Worm (Caenorhabditis elegans): Measurements from ENCODE around the gene T06C12.11.

The T06C12.11 gene

DNA sequence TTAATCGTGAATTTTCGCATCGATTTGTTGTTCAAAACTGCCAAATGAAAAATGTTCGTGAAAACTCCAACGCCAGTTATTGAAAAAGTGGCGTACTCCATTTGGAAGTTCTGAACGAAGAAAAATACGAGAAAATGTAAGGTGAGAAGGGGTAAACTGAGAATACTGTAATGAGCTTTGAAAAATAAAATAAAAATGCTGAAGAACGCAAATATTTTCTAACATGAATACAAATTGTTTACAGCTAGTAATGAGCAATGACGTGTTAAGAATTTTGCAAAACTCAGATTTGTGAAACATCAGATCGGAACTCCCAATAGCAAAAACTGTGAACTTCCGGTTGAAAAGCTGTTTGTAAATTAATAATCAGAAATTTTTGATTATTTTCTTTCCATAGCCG is 39.6 kb downstream of the T06C12.11 start, which contains the start of gene srw-26:
Gene srw-26, minus strand, starts transcription at position 101 of the 400 bp plus-strand sequence.
- TF ChIP-seq mep-1 (tag; optimal IDR thresholded peaks at IDR 0.05): no peak
- no peak for TF ChIP-seq ces-1 (GFP tag; optimal IDR thresholded peaks at IDR 0.05)
- TF ChIP-seq unc-62 (GFP tag; optimal IDR thresholded peaks at IDR 0.05): no peak
- no peak for TF ChIP-seq pha-4 (tag; optimal IDR thresholded peaks at IDR 0.05)
- TF ChIP-seq flh-1 (GFP tag; optimal IDR thresholded peaks at IDR 0.05): no peak
- no peak for TF ChIP-seq elt-3 (tag; optimal IDR thresholded peaks at IDR 0.05)
- TF ChIP-seq mab-5 (tag; optimal IDR thresholded peaks at IDR 0.05): no peak
- TF ChIP-seq drap-1 (GFP tag; optimal IDR thresholded peaks at IDR 0.05): no peak

DNA sequence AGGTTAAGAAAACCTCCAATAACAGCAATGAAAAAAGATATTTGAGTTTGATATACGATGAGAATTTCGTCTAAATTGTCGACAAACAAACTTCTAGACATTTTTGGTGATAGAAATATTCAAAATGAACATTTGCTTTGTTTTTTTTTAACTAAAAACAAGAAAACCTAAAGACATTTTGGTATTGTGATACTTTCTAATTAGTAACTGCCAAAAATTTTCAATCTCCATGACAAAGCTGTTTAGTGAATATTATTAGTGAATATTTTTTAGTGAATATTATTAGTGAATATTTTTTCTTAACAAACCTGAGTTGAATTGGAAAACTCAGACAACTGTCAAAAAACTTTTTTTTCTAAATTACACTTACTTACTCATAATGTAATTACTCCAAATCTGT is 47.5 kb downstream of the T06C12.11 start, which contains the start of gene srw-55:
Gene srw-55, minus strand, starts transcription at position 101 of the 400 bp plus-strand sequence.
- TF ChIP-seq ztf-11 (tag; optimal IDR thresholded peaks at IDR 0.05) (no peak), ceh-43 (GFP tag; optimal IDR thresholded peaks at IDR 0.05) (no peak), pha-4 (tag; optimal IDR thresholded peaks at IDR 0.05) (no peak), M03D4.4 (tag; optimal IDR thresholded peaks at IDR 0.05) (no peak), tbx-8 (GFP tag; optimal IDR thresholded peaks at IDR 0.05) (no peak), hlh-1 (tag; optimal IDR thresholded peaks at IDR 0.05) (no peak), mab-5 (tag; optimal IDR thresholded peaks at IDR 0.05) (no peak), nhr-237 (tag; optimal IDR thresholded peaks at IDR 0.05) (no peak), nhr-28 (tag; optimal IDR thresholded peaks at IDR 0.05) (no peak), ham-2 (GFP tag; optimal IDR thresholded peaks at IDR 0.05) (no peak), elt-1 (tag; optimal IDR thresholded peaks at IDR 0.05; ENCODE audit: borderline replicate concordance, insufficient read depth) (no peak), elt-3 (tag; optimal IDR thresholded peaks at IDR 0.05) (no peak), cnd-1 (tag; optimal IDR thresholded peaks at IDR 0.05) (no peak), lin-32 (GFP tag; optimal IDR thresholded peaks at IDR 0.05) (no peak), unc-39 (tag; optimal IDR thresholded peaks at IDR 0.05) (no peak), nhr-2 (tag; optimal IDR thresholded peaks at IDR 0.05) (no peak), sem-2 (GFP tag; optimal IDR thresholded peaks at IDR 0.05) (no peak), ceh-39 (tag; optimal IDR thresholded peaks at IDR 0.05) (no peak), sptf-1 (tag; optimal IDR thresholded peaks at IDR 0.05) (no peak)

DNA sequence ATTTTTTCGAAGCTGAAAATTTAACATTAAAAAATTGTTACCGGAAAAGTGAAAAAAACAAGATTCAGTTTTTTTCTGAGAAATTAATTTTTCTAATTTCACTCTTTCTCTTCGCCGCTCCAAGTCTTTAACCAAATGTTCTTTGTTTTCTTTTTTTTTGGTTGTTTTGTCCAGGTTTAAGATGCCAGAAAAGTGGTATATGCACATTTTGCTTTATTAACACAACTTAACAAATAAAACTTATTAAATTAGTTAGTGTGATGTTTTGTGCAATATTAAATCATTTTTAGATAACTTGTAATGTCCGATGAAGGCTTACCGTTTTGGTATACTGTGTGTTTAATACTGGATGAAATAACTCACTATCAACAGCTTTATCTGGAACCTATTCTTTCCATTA is 50.3 kb downstream of the T06C12.11 start, which contains the start of gene srw-53:
Gene srw-53, plus strand, starts transcription at position 301 of the 400 bp plus-strand sequence.
- TF ChIP-seq unc-39 (tag; optimal IDR thresholded peaks at IDR 0.05): no peak
- no peak for TF ChIP-seq lin-13 (tag; optimal IDR thresholded peaks at IDR 0.05)
- TF ChIP-seq elt-3 (tag; optimal IDR thresholded peaks at IDR 0.05): no peak
- no peak for TF ChIP-seq ces-1 (GFP tag; optimal IDR thresholded peaks at IDR 0.05)
- TF ChIP-seq flh-1 (GFP tag; optimal IDR thresholded peaks at IDR 0.05): no peak
- no peak for TF ChIP-seq lin-32 (GFP tag; optimal IDR thresholded peaks at IDR 0.05)
- no peak for TF ChIP-seq sptf-1 (tag; optimal IDR thresholded peaks at IDR 0.05)
- TF ChIP-seq blmp-1 (tag; optimal IDR thresholded peaks at IDR 0.05): no peak
- TF ChIP-seq snpc-4 (tag; optimal IDR thresholded peaks at IDR 0.05): no peak
- TF ChIP-seq M03D4.4 (tag; optimal IDR thresholded peaks at IDR 0.05): no peak
- no peak for TF ChIP-seq zip-8 (tag; optimal IDR thresholded peaks at IDR 0.05)
